Worm (Caenorhabditis elegans) whole organism, L1 larva: ENCODE results near the gene F07C3.3.

Experiments used
- C16A3.4 ChIP-seq: fragments of 150-350 bp; optimal IDR thresholded peaks from 2 replicates; lab custom pipeline; 2014; ENCODE audit warnings: missing biosample characterization, missing genetic modification characterization
- ama-1 ChIP-seq: fragments of 150-350 bp; optimal IDR thresholded peaks from 2 replicates; lab custom pipeline; 2014
- blmp-1 ChIP-seq: fragments of 150-350 bp; optimal IDR thresholded peaks from 2 replicates; lab custom pipeline; 2014; ENCODE audit warnings: missing biosample characterization, missing genetic modification characterization
- ceh-63 ChIP-seq: fragments of 200-800 bp; sonication (Bioruptor generic); optimal IDR thresholded peaks from 2 replicates; lab custom pipeline; 2018; ENCODE audit warnings: mild to moderate bottlenecking, missing genetic modification characterization, missing compliant biosample characterization
- ceh-8 ChIP-seq: fragments of 200-800 bp; sonication (Bioruptor generic); optimal IDR thresholded peaks from 2 replicates; lab custom pipeline; 2018; ENCODE audit warnings: mild to moderate bottlenecking, missing genetic modification characterization, moderate library complexity, missing compliant biosample characterization
- ceh-82 ChIP-seq, 3 experiments: fragments of 150-350 bp in 1 of 3; sonication (generic microtip) in 2 of 3; optimal IDR thresholded peaks; 2 replicates each; lab custom pipeline; 2014 to 2017; ENCODE audit warnings: missing biosample characterization in 3 of 3, missing genetic modification characterization in 3 of 3
- ceh-90 ChIP-seq: sonication (generic microtip); optimal IDR thresholded peaks from 2 replicates; lab custom pipeline; 2016; ENCODE audit warnings: missing genetic modification characterization, missing compliant biosample characterization
- efl-1 ChIP-seq, 4 experiments: fragments of 150-350 bp; optimal IDR thresholded peaks in 3 of 4; peaks in 1 of 4; 1 replicate in 1 of 4; 2 replicates in 3 of 4; lab custom pipeline; 2014; ENCODE audit warnings: missing biosample characterization in 2 of 4, missing genetic modification characterization in 2 of 4, missing genetic modification reagents in 2 of 4
- egl-13 ChIP-seq: sonication (generic microtip); optimal IDR thresholded peaks from 2 replicates; lab custom pipeline; 2016; ENCODE audit warnings: missing genotype, missing genetic modification reagents, missing genetic modification characterization, missing compliant biosample characterization
- fkh-4 ChIP-seq: sonication (generic microtip); optimal IDR thresholded peaks from 2 replicates; lab custom pipeline; 2016; ENCODE audit warnings: missing compliant biosample characterization, missing genetic modification characterization, borderline replicate concordance
- fos-1 ChIP-seq: fragments of 150-350 bp; optimal IDR thresholded peaks from 2 replicates; lab custom pipeline; 2014; ENCODE audit warnings: missing biosample characterization, missing genetic modification characterization
- hlh-17 ChIP-seq: fragments of 200-800 bp; sonication (Bioruptor generic); optimal IDR thresholded peaks from 2 replicates; lab custom pipeline; 2018; ENCODE audit warnings: missing genetic modification characterization, mild to moderate bottlenecking, missing compliant biosample characterization, moderate library complexity, borderline replicate concordance
- hlh-4 ChIP-seq: sonication (generic microtip); optimal IDR thresholded peaks from 2 replicates; lab custom pipeline; 2016; ENCODE audit warnings: mild to moderate bottlenecking, missing genetic modification characterization, missing compliant biosample characterization
- isw-1 ChIP-seq: fragments of 200-800 bp; sonication (Bioruptor generic); IDR thresholded peaks from 2 replicates; pipeline ENCODE4 v1.3.6; 2022; ENCODE audit warnings: missing genetic modification characterization, missing compliant biosample characterization
- lin-14 ChIP-seq: fragments of 200-800 bp; sonication (Bioruptor generic); optimal IDR thresholded peaks from 2 replicates; lab custom pipeline; 2018; ENCODE audit warnings: mild to moderate bottlenecking, missing genetic modification characterization, moderate library complexity, missing compliant biosample characterization
- lin-15B ChIP-seq: fragments of 150-350 bp; sonication (generic microtip); optimal IDR thresholded peaks from 3 replicates; lab custom pipeline; 2014; ENCODE audit warnings: missing biosample characterization, missing genetic modification characterization
- lin-35 ChIP-seq, 2 experiments: fragments of 150-350 bp; optimal IDR thresholded peaks; 2 replicates each; lab custom pipeline; 2014; ENCODE audit warnings: missing biosample characterization in 2 of 2, missing genetic modification characterization in 2 of 2, missing genetic modification reagents in 2 of 2
- lsy-2 ChIP-seq, 2 experiments: fragments of 150-350 bp; optimal IDR thresholded peaks; 2 replicates each; lab custom pipeline; 2014; ENCODE audit warnings: missing biosample characterization in 2 of 2, missing genetic modification characterization in 2 of 2
- mab-9 ChIP-seq: fragments of 200-800 bp; sonication (Bioruptor generic); IDR thresholded peaks from 2 replicates; pipeline ENCODE4 v1.3.6; 2022; ENCODE audit warnings: missing genetic modification reagents, missing genetic modification characterization, missing compliant biosample characterization
- mef-2 ChIP-seq: fragments of 150-350 bp; optimal IDR thresholded peaks from 2 replicates; lab custom pipeline; 2014; ENCODE audit warnings: missing biosample characterization, missing genetic modification characterization
- nhr-11 ChIP-seq: fragments of 150-350 bp; optimal IDR thresholded peaks from 2 replicates; lab custom pipeline; 2014; ENCODE audit warnings: missing biosample characterization, missing genetic modification characterization
- nhr-12 ChIP-seq: sonication (generic microtip); optimal IDR thresholded peaks from 2 replicates; lab custom pipeline; 2017; ENCODE audit warnings: missing biosample characterization, missing genetic modification characterization
- nhr-19 ChIP-seq: fragments of 200-800 bp; sonication (Bioruptor generic); conservative IDR thresholded peaks from 2 replicates; pipeline ENCODE4 v1.3.6; 2022; ENCODE audit warnings: missing genetic modification characterization, missing compliant biosample characterization
- nhr-28 ChIP-seq: fragments of 150-350 bp; optimal IDR thresholded peaks from 2 replicates; lab custom pipeline; 2014; ENCODE audit warnings: missing biosample characterization, missing genetic modification characterization
- nhr-47 ChIP-seq: sonication (generic microtip); optimal IDR thresholded peaks from 2 replicates; lab custom pipeline; 2016; ENCODE audit warnings: mild to moderate bottlenecking, missing genetic modification characterization, moderate library complexity, missing compliant biosample characterization
- pag-3 ChIP-seq: sonication (generic microtip); optimal IDR thresholded peaks from 2 replicates; lab custom pipeline; 2017; ENCODE audit warnings: missing genetic modification characterization, mild to moderate bottlenecking, missing compliant biosample characterization, antibody characterized with exemption, borderline replicate concordance; ENCODE audit not compliant: insufficient read depth
- rnt-1 ChIP-seq: sonication (generic microtip); optimal IDR thresholded peaks from 2 replicates; lab custom pipeline; 2016; ENCODE audit warnings: mild to moderate bottlenecking, missing genetic modification characterization, moderate library complexity, missing compliant biosample characterization
- snpc-4 ChIP-seq: fragments of 150-350 bp; optimal IDR thresholded peaks from 2 replicates; lab custom pipeline; 2014; ENCODE audit warnings: missing biosample characterization, missing genetic modification characterization
- snu-23 ChIP-seq: sonication (generic microtip); optimal IDR thresholded peaks from 2 replicates; lab custom pipeline; 2016; ENCODE audit warnings: missing genetic modification characterization, missing compliant biosample characterization
- sup-37 ChIP-seq: fragments of 200-800 bp; sonication (Bioruptor generic); optimal IDR thresholded peaks from 2 replicates; lab custom pipeline; 2018; ENCODE audit warnings: mild to moderate bottlenecking, missing genetic modification characterization, missing compliant biosample characterization
- unc-30 ChIP-seq: sonication (generic microtip); optimal IDR thresholded peaks from 2 replicates; lab custom pipeline; 2017; ENCODE audit warnings: missing biosample characterization, missing genetic modification characterization
- vab-15 ChIP-seq: sonication (generic microtip); optimal IDR thresholded peaks from 2 replicates; lab custom pipeline; 2017; ENCODE audit warnings: missing genotype, mild to moderate bottlenecking, missing genetic modification characterization, missing compliant biosample characterization
- zip-4 ChIP-seq: fragments of 200-800 bp; sonication (Bioruptor generic); optimal IDR thresholded peaks from 2 replicates; lab custom pipeline; 2018; ENCODE audit warnings: mild to moderate bottlenecking, missing genetic modification characterization, moderate library complexity, missing compliant biosample characterization

F07C3.3 gene

DNA sequence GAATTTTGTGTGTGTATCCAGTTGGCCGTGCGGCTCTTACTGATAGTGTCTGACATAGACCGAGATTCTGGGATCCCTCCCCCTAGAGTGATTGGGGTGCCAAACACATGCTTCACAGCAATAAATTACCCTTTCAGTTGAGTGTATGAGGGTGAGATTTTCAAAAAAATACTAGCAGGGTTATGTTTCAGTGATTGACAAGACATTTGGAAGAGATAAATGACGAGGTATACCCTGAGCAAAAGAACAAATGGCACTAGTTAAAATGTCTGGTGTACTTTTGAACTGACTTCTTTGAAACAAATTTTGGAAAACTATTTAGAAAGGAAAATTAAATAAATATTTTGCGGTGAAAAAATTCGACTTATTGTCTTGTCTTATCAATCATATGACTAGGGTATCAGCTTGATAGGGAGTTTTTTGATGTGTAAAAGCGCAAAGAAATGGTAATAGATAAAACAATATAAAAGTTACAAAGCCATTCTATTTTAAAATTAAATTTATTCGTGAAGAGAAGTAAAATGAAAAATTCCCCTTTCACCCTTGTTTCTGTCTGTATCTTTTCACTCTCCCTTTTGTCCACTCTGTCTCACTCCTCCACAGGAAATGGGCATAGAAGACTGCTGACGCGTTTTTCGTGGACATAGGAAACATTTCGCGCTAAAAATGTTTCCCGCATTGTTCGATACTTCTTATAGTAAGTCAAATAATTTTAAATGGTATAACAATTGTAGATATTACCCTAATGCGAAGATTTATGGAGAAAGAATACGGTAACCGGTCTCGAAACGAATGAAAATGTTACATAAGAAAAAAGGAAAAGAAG is 11.2 kb upstream of the F07C3.3 start, which contains the start of gene glo-4 (continued):
- TF ChIP-seq zip-4 (GFP tag; lab: Kevin White, UChicago), result peak; percentile 25
- no peak for TF ChIP-seq hlh-17
- peak; percentile 4 for TF ChIP-seq ceh-90 (tag; lab: Kevin White, UChicago)
- peak; percentile 81 to 89 for TF ChIP-seq lsy-2 (tag; optimal IDR thresholded peaks at IDR 0.05; lab: Kevin White, UChicago)
- no peak for TF ChIP-seq vab-15 (tag; lab: Kevin White, UChicago)
- TF ChIP-seq lin-15B, result peak; percentile 54
- peak; percentile 66 for TF ChIP-seq isw-1
- peak; percentile 66 for TF ChIP-seq ceh-8 (GFP tag; lab: Kevin White, UChicago)
- no peak for TF ChIP-seq sup-37 (GFP tag; lab: Kevin White, UChicago)
- peak; percentile 46 for TF ChIP-seq ama-1
- TF ChIP-seq mab-9 (GFP tag; lab: Robert Waterston, UW), result peak; percentile 58; the same call in 1 of the 2 replicates
- TF ChIP-seq snpc-4 (tag; lab: Kevin White, UChicago), result peak; percentile 69
- TF ChIP-seq C16A3.4 (tag; lab: Kevin White, UChicago), result peak; percentile 67
- no peak for TF ChIP-seq nhr-11 (tag; lab: Kevin White, UChicago)
- TF ChIP-seq nhr-19 (GFP tag; lab: Robert Waterston, UW), result peak; percentile 77
- TF ChIP-seq hlh-4, result no peak

ce11 chrV:9225675-9226144 is 6.5 kb downstream of the F07C3.3 start, which contains the start of gene F07C3.2:
Gene F07C3.2 (plus strand): TSS chrV:9226094.
- TF ChIP-seq unc-30 (tag; lab: Kevin White, UChicago) (no peak), lin-14 (GFP tag; lab: Kevin White, UChicago) (peak; percentile 84), efl-1 (optimal IDR thresholded peaks at IDR 0.05; lab: Kevin White, UChicago) (no peak), efl-1 (GFP tag; optimal IDR thresholded peaks at IDR 0.05 in 1 of 2; lab: Kevin White, UChicago) (peak in 1 of 2 experiments; percentile 50), rnt-1 (tag; lab: Kevin White, UChicago) (no peak), fkh-4 (tag; lab: Kevin White, UChicago) (no peak), ceh-82 (tag; optimal IDR thresholded peaks at IDR 0.05; lab: Kevin White, UChicago) (peak in 1 of 3 experiments; percentile 22), ama-1 (no peak)

ce11 chrV:9224981-9225380 is 7.2 kb downstream of the F07C3.3 start:
- TF ChIP-seq blmp-1 (tag; lab: Kevin White, UChicago), result peak; percentile 90
- no peak for TF ChIP-seq ceh-63 (GFP tag; lab: Kevin White, UChicago)
- TF ChIP-seq pag-3 (tag; lab: Kevin White, UChicago), result no peak

DNA sequence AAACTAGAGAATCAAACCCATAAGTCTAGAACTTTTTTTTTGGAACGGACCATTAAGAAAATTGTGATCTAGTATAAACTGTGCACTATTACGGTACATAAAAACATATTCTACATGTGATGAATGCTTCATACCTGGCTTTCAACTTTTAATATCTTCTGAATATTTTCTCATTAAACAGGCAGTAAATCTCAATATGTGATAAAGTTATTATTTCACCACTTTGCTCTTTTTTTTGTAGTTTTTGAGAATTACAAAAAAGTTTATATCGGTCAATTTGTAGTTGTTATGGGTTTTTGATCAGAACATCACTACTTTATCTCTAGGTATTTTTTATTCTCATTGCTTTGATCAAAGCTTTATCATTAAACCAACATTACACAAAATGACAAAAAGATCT is 7.8 kb downstream of the F07C3.3 start:
- TF ChIP-seq mef-2 (tag; lab: Kevin White, UChicago) (no peak), fos-1 (tag; lab: Kevin White, UChicago) (no peak), nhr-28 (tag; lab: Kevin White, UChicago) (no peak), snpc-4 (tag; lab: Kevin White, UChicago) (no peak), snu-23 (GFP tag; lab: Kevin White, UChicago) (no peak), nhr-47 (no peak), ceh-63 (GFP tag; lab: Kevin White, UChicago) (no peak), egl-13 (no peak), nhr-12 (tag; lab: Kevin White, UChicago) (no peak), unc-30 (tag; lab: Kevin White, UChicago) (no peak), lin-35 (GFP tag; optimal IDR thresholded peaks at IDR 0.05; lab: Kevin White, UChicago) (no peak)
